Fruit fly (Drosophila melanogaster) whole organism, embryonic: ENCODE measurements around the gene CG15408.
A peak's percentile ranks its signal among the peaks of the same experiment; 100 is the strongest.

ENCODE experiments used
- Atf-2 ChIP-seq: fragments of 200-800 bp; sonication (Bioruptor generic); optimal IDR thresholded peaks from 2 replicates; lab custom pipeline; 2016; ENCODE audit warnings: missing biosample characterization, missing genetic modification characterization
- BtbVII ChIP-seq: fragments of 200-800 bp; sonication (Bioruptor generic); optimal IDR thresholded peaks from 3 replicates; lab custom pipeline; 2017; ENCODE audit warnings: missing biosample characterization, mild to moderate bottlenecking, missing genetic modification characterization
- CG10959 ChIP-seq: fragments of 200-800 bp; sonication (Bioruptor generic); IDR thresholded peaks from 2 replicates; pipeline ENCODE4 v1.3.6; 2022; ENCODE audit warnings: missing biosample characterization, missing genetic modification characterization
- CG13624 ChIP-seq: fragments of 200-800 bp; sonication (Bioruptor generic); optimal IDR thresholded peaks from 2 replicates; lab custom pipeline; 2016; ENCODE audit warnings: missing biosample characterization, missing genetic modification characterization
- CG15073 ChIP-seq: fragments of 200-800 bp; sonication (Bioruptor generic); optimal IDR thresholded peaks from 2 replicates; lab custom pipeline; 2016; ENCODE audit warnings: missing biosample characterization, missing genetic modification characterization
- CG15601 ChIP-seq: fragments of 200-800 bp; sonication (Bioruptor generic); optimal IDR thresholded peaks from 3 replicates; lab custom pipeline; 2019; ENCODE audit warnings: missing biosample characterization, mild to moderate bottlenecking, missing genetic modification characterization, moderate library complexity
- CG16813 ChIP-seq: fragments of 200-800 bp; sonication (Bioruptor generic); IDR thresholded peaks from 3 replicates; pipeline ENCODE4 v1.3.6; 2022; ENCODE audit warnings: missing biosample characterization, missing genetic modification characterization; ENCODE audit not compliant: partially characterized antibody
- CG16863 ChIP-seq: fragments of 200-800 bp; sonication (Bioruptor generic); optimal IDR thresholded peaks from 3 replicates; lab custom pipeline; 2016; ENCODE audit warnings: missing biosample characterization, missing genetic modification characterization
- CG1792 ChIP-seq: fragments of 200-800 bp; sonication (Bioruptor generic); optimal IDR thresholded peaks from 2 replicates; lab custom pipeline; 2016; ENCODE audit warnings: missing biosample characterization, missing genetic modification characterization
- CG2889 ChIP-seq: fragments of 200-800 bp; sonication (Bioruptor generic); IDR thresholded peaks from 3 replicates; pipeline ENCODE4 v1.3.6; 2022; ENCODE audit warnings: missing biosample characterization, missing genetic modification characterization
- CG3726 ChIP-seq: fragments of 200-800 bp; sonication (Bioruptor generic); IDR thresholded peaks from 3 replicates; pipeline ENCODE4, ENCODE4 v1.3.6; 2022; ENCODE audit warnings: missing biosample characterization, missing genetic modification characterization
- CG4404 ChIP-seq: fragments of 200-800 bp; sonication (Bioruptor generic); IDR thresholded peaks from 2 replicates; pipeline ENCODE4 v1.3.6; 2022; ENCODE audit warnings: missing biosample characterization, missing genetic modification characterization
- CG4617 ChIP-seq: fragments of 200-800 bp; sonication (Bioruptor generic); optimal IDR thresholded peaks from 3 replicates; lab custom pipeline; 2016; ENCODE audit warnings: missing biosample characterization, missing genetic modification characterization, borderline replicate concordance
- CG7372 ChIP-seq: fragments of 200-800 bp; sonication (Bioruptor generic); IDR thresholded peaks from 2 replicates; pipeline ENCODE4 v1.3.6; 2022; ENCODE audit warnings: missing biosample characterization, missing genetic modification characterization
- CG8765 ChIP-seq: fragments of 200-800 bp; sonication (Bioruptor generic); IDR thresholded peaks from 2 replicates; pipeline ENCODE4 v1.3.6; 2022; ENCODE audit warnings: missing biosample characterization, missing genetic modification characterization
- CG9727 ChIP-seq: fragments of 200-800 bp; sonication (Bioruptor generic); optimal IDR thresholded peaks from 3 replicates; lab custom pipeline; 2017; ENCODE audit warnings: missing biosample characterization, mild to moderate bottlenecking, missing genetic modification characterization
- Chrac-16 ChIP-seq: fragments of 200-800 bp; sonication (Bioruptor generic); optimal IDR thresholded peaks from 3 replicates; lab custom pipeline; 2016; ENCODE audit warnings: missing biosample characterization, missing genetic modification characterization
- D19A ChIP-seq: fragments of 200-800 bp; optimal IDR thresholded peaks from 3 replicates; lab custom pipeline; 2019; ENCODE audit warnings: missing biosample characterization, mild to moderate bottlenecking, missing genetic modification characterization, moderate library complexity
- Dbx ChIP-seq: fragments of 200-800 bp; sonication (Bioruptor generic); IDR thresholded peaks from 3 replicates; pipeline ENCODE4 v1.3.6; 2022; ENCODE audit warnings: missing biosample characterization, missing genetic modification characterization
- Dll ChIP-seq: fragments of 200-800 bp; sonication (Bioruptor generic); IDR thresholded peaks from 4 replicates; pipeline ENCODE4 v1.3.6; 2022; ENCODE audit warnings: missing biosample characterization, missing genetic modification characterization; ENCODE audit not compliant: partially characterized antibody
- Hey ChIP-seq: fragments of 200-800 bp; sonication (Bioruptor generic); optimal IDR thresholded peaks from 3 replicates; lab custom pipeline; 2018; ENCODE audit warnings: missing biosample characterization, mild to moderate bottlenecking, missing genetic modification characterization
- Hr51 ChIP-seq, 2 experiments: fragments of 200-800 bp; sonication (Bioruptor generic); optimal IDR thresholded peaks; 2 replicates in 1 of 2; 3 replicates in 1 of 2; lab custom pipeline; 2016 to 2018; ENCODE audit warnings: missing biosample characterization in 2 of 2, missing genetic modification characterization in 2 of 2, mild to moderate bottlenecking in 1 of 2, moderate library complexity in 1 of 2
- Lhr ChIP-seq: fragments of 200-800 bp; sonication (Bioruptor generic); optimal IDR thresholded peaks from 3 replicates; lab custom pipeline; 2017; ENCODE audit warnings: mild to moderate bottlenecking, missing biosample characterization, missing genetic modification reagents, missing genetic modification characterization
- NC2β ChIP-seq: fragments of 200-800 bp; sonication (Bioruptor generic); optimal IDR thresholded peaks from 2 replicates; lab custom pipeline; 2016; ENCODE audit warnings: missing biosample characterization, missing genetic modification characterization
- NFAT ChIP-seq: fragments of 200-800 bp; sonication (Bioruptor generic); IDR thresholded peaks from 2 replicates; pipeline ENCODE4 v1.3.6; 2022; ENCODE audit warnings: missing biosample characterization, missing genetic modification characterization
- Oaz ChIP-seq: fragments of 200-800 bp; sonication (Bioruptor generic); IDR thresholded peaks from 2 replicates; pipeline ENCODE4 v1.3.6; 2022; ENCODE audit warnings: missing biosample characterization, missing genetic modification characterization
- Ptx1 ChIP-seq: fragments of 200-800 bp; sonication (Bioruptor generic); IDR thresholded peaks from 2 replicates; pipeline ENCODE4 v1.3.6; 2022; ENCODE audit warnings: missing biosample characterization, missing genetic modification characterization
- Sry-β ChIP-seq: fragments of 200-800 bp; sonication (Bioruptor generic); optimal IDR thresholded peaks from 2 replicates; lab custom pipeline; 2018; ENCODE audit warnings: missing biosample characterization, mild to moderate bottlenecking, missing genetic modification characterization, moderate library complexity
- Vsx1 ChIP-seq: fragments of 200-800 bp; sonication (Bioruptor generic); optimal IDR thresholded peaks from 2 replicates; lab custom pipeline; 2017; ENCODE audit warnings: missing biosample characterization, mild to moderate bottlenecking, missing genetic modification characterization, missing genetic modification reagents
- ara ChIP-seq: fragments of 200-800 bp; sonication (Bioruptor generic); IDR thresholded peaks from 2 replicates; pipeline ENCODE4 v1.3.6; 2022; ENCODE audit warnings: missing biosample characterization, missing genetic modification characterization
- crol ChIP-seq: fragments of 200-800 bp; sonication (Bioruptor generic); IDR thresholded peaks from 2 replicates; pipeline ENCODE4 v1.3.6; 2022; ENCODE audit warnings: missing biosample characterization, missing genetic modification characterization
- crp ChIP-seq, 2 experiments: fragments of 200-800 bp; sonication (Bioruptor generic); optimal IDR thresholded peaks; 2 replicates in 1 of 2; 3 replicates in 1 of 2; lab custom pipeline; 2017; ENCODE audit warnings: missing biosample characterization in 2 of 2, missing genetic modification characterization in 2 of 2, mild to moderate bottlenecking in 1 of 2, moderate library complexity in 1 of 2
- dan ChIP-seq: fragments of 200-800 bp; sonication (Bioruptor generic); IDR thresholded peaks from 2 replicates; pipeline ENCODE4 v1.3.6; 2022; ENCODE audit warnings: missing biosample characterization, missing genetic modification characterization
- gcm ChIP-seq: fragments of 200-800 bp; sonication (Bioruptor generic); optimal IDR thresholded peaks from 2 replicates; lab custom pipeline; 2019; ENCODE audit warnings: missing biosample characterization, mild to moderate bottlenecking, missing genetic modification characterization, moderate library complexity
- gt ChIP-seq: fragments of 200-800 bp; sonication (Bioruptor generic); IDR thresholded peaks from 2 replicates; pipeline ENCODE4 v1.3.6; 2022; ENCODE audit warnings: missing biosample characterization, missing genetic modification characterization
- ken ChIP-seq: fragments of 200-800 bp; sonication (Bioruptor generic); IDR thresholded peaks from 3 replicates; pipeline ENCODE4 v1.3.6; 2022; ENCODE audit warnings: missing biosample characterization, missing genetic modification characterization
- mam ChIP-seq: fragments of 200-800 bp; sonication (Bioruptor generic); optimal IDR thresholded peaks from 3 replicates; lab custom pipeline; 2016; ENCODE audit warnings: missing biosample characterization, missing genetic modification characterization
- oc ChIP-seq: fragments of 200-800 bp; sonication (Bioruptor generic); optimal IDR thresholded peaks from 2 replicates; lab custom pipeline; 2018; ENCODE audit warnings: missing biosample characterization, mild to moderate bottlenecking, missing genetic modification characterization, moderate library complexity
- pfk ChIP-seq: fragments of 200-800 bp; sonication (Bioruptor generic); optimal IDR thresholded peaks from 2 replicates; lab custom pipeline; 2018; ENCODE audit warnings: missing biosample characterization, mild to moderate bottlenecking, missing genetic modification characterization, moderate library complexity
- pnt ChIP-seq: fragments of 200-800 bp; sonication (Bioruptor generic); optimal IDR thresholded peaks from 3 replicates; lab custom pipeline; 2016; ENCODE audit warnings: missing biosample characterization, missing genetic modification characterization
- pros ChIP-seq: fragments of 200-800 bp; sonication (Bioruptor generic); optimal IDR thresholded peaks from 3 replicates; lab custom pipeline; 2019; ENCODE audit warnings: missing biosample characterization, mild to moderate bottlenecking, missing genetic modification characterization, moderate library complexity
- rib ChIP-seq: fragments of 200-800 bp; sonication (Bioruptor generic); IDR thresholded peaks from 2 replicates; pipeline ENCODE4 v1.3.6; 2022; ENCODE audit warnings: missing biosample characterization, missing genetic modification characterization
- sc ChIP-seq, 3 experiments: fragments of >200 bp in 2 of 3; fragments of 200-800 bp in 1 of 3; sonication (Bioruptor generic) in 1 of 3; optimal IDR thresholded peaks; 2 replicates in 2 of 3; 3 replicates in 1 of 3; lab custom pipeline; 2017; ENCODE audit warnings: mild to moderate bottlenecking in 1 of 3, missing biosample characterization in 1 of 3, missing genetic modification characterization in 1 of 3, missing genetic modification reagents in 1 of 3
- sens-2 ChIP-seq: fragments of 200-800 bp; sonication (Bioruptor generic); IDR thresholded peaks from 2 replicates; pipeline ENCODE4 v1.3.6; 2022; ENCODE audit warnings: missing biosample characterization, missing genetic modification characterization
- seq ChIP-seq: fragments of 200-800 bp; sonication (Bioruptor generic); IDR thresholded peaks from 2 replicates; pipeline ENCODE4 v1.3.6; 2022; ENCODE audit warnings: missing biosample characterization, missing genetic modification characterization
- tgo ChIP-seq: fragments of 200-800 bp; sonication (Bioruptor generic); IDR thresholded peaks from 3 replicates; pipeline ENCODE4 v1.3.6; 2022; ENCODE audit warnings: missing biosample characterization, missing genetic modification characterization
- trh ChIP-seq: fragments of 200-800 bp; sonication (Bioruptor generic); optimal IDR thresholded peaks from 2 replicates; lab custom pipeline; 2016; ENCODE audit warnings: missing biosample characterization, missing genetic modification characterization
- twi ChIP-seq: fragments of 200-800 bp; optimal IDR thresholded peaks from 2 replicates; lab custom pipeline; 2019; ENCODE audit warnings: missing biosample characterization, mild to moderate bottlenecking, missing genetic modification characterization, moderate library complexity

The CG15408 gene

DNA sequence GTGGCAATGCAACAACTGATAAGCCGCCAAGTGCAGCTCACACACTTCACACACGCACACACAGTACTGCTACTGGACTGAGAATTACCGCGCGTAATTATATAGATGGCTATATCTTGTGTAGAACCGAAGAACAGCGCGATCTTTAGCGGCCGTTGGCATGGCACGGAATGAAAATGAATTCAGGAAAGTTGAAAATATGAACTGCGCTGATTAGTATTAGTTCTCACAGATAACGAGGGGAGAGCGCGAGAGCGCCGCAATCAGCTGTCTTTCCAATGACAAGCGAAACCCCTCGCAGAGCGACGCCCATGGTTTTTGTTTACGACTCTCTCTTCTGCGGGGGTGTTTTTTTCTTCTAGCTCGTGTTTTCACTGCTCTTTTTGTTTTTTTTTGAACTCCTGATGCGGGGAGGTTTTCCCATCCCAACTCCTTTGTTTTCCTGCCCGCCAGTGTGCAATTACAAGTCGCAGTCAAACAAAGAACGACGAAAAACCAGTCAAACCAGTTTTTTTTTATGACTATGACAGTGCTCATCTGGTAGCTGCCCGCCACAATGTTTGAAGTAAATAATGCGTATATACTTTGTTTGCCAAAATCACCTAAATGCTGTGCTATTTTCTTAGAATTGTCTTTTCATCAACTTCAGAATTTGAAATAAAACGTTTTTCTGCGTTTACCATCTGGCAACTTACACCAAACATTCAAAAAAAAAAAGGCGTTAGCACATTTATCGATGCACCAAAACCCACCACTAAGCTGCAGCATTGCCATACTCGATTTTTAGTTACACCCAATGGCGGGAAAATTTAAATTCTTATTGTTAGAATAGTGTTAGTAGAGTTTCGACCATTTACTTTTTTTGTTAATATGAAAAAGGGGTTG, 29.4 kb upstream of the CG15408 start, which contains the start of gene CG9663 (continued):
- TF ChIP-seq crol (peak; percentile 67), CG4617 (no peak), Sry-β (no peak), mam (GFP tag; lab: Kevin White, UChicago) (no peak), rib (GFP tag; lab: Robert Waterston, UW) (peak; percentile 46; the same call in 1 of the 2 replicates), seq (peak; percentile 88; the same call in 1 of the 2 replicates), CG10959 (GFP tag; lab: Robert Waterston, UW) (0 out of 2 replicates have a peak, but pooled peaks have one; percentile 14), BtbVII (GFP tag; lab: Kevin White, UChicago) (peak; percentile 47), NC2β (peak; percentile 12), Dll (GFP tag; lab: Robert Waterston, UW) (peak; percentile 43; the same call in 2 of the 4 replicates), tgo (GFP tag; lab: Robert Waterston, UW) (no peak), crp (GFP tag; optimal IDR thresholded peaks at IDR 0.05; lab: Kevin White, UChicago) (peak; percentile 14 to 82), Atf-2 (GFP tag; lab: Kevin White, UChicago) (no peak), CG4404 (peak; percentile 27; the same call in 1 of the 2 replicates), sens-2 (GFP tag; lab: Robert Waterston, UW) (no peak), CG16813 (GFP tag; lab: Robert Waterston, UW) (peak; percentile 41; the same call in 1 of the 3 replicates), CG1792 (GFP tag; lab: Kevin White, UChicago) (no peak), ara (0 out of 2 replicates have a peak, but pooled peaks have one; percentile 23), twi (tag; lab: Kevin White, UChicago) (peak; percentile 6), Chrac-16 (GFP tag; lab: Kevin White, UChicago) (peak; percentile 3), CG8765 (GFP tag; lab: Robert Waterston, UW) (0 out of 2 replicates have a peak, but pooled peaks have one; percentile 28), Lhr (GFP tag; lab: Kevin White, UChicago) (peak; percentile 57), trh (GFP tag; lab: Kevin White, UChicago) (no peak), sc (optimal IDR thresholded peaks at IDR 0.05; lab: Kevin White, UChicago) (no peak), sc (GFP tag; optimal IDR thresholded peaks at IDR 0.05; lab: Kevin White, UChicago) (no peak), CG15073 (GFP tag; lab: Kevin White, UChicago) (peak; percentile 25), Oaz (GFP tag; lab: Robert Waterston, UW) (no peak), NFAT (GFP tag; lab: Robert Waterston, UW) (peak; percentile 21; the same call in 1 of the 2 replicates), D19A (tag; lab: Kevin White, UChicago) (peak; percentile 10), CG15601 (tag; lab: Kevin White, UChicago) (peak; percentile 9), Vsx1 (no peak), CG2889 (GFP tag; lab: Robert Waterston, UW) (no peak), CG13624 (peak; percentile 7), CG3726 (GFP tag; lab: Robert Waterston, UW) (no peak), Hey (tag; lab: Kevin White, UChicago) (no peak), oc (peak; percentile 31), pnt (no peak), CG7372 (GFP tag; lab: Robert Waterston, UW) (no peak), CG9727 (peak; percentile 6), pros (GFP tag; lab: Kevin White, UChicago) (peak; percentile 94), Dbx (GFP tag; lab: Robert Waterston, UW) (peak; percentile 35; the same call in 1 of the 3 replicates), CG16863 (GFP tag; lab: Kevin White, UChicago) (no peak), gt (GFP tag; lab: Robert Waterston, UW) (no peak), ken (GFP tag; lab: Robert Waterston, UW) (no peak), gcm (GFP tag; lab: Kevin White, UChicago) (peak; percentile 53), Hr51 (GFP tag; optimal IDR thresholded peaks at IDR 0.05; lab: Kevin White, UChicago) (no peak), dan (GFP tag; lab: Robert Waterston, UW) (no peak), pfk (GFP tag; lab: Kevin White, UChicago) (peak; percentile 36), Ptx1 (peak; percentile 28)
